Fruit fly (Drosophila melanogaster) Kc167 (cell line): ENCODE measurements around the gene CG10713.

Experiments
- Myc ChIP-seq: fragments of >200 bp; optimal IDR thresholded peaks from 2 replicates; lab custom pipeline; 2017; ENCODE audit warnings: missing external identifiers
- Sin3A ChIP-seq: fragments of >200 bp; optimal IDR thresholded peaks from 2 replicates; lab custom pipeline; 2018; ENCODE audit warnings: missing external identifiers
- h ChIP-seq: fragments of >200 bp; optimal IDR thresholded peaks from 3 replicates; lab custom pipeline; 2018; ENCODE audit warnings: missing external identifiers
- insv ChIP-seq: fragments of >200 bp; optimal IDR thresholded peaks from 3 replicates; lab custom pipeline; 2018; ENCODE audit warnings: missing external identifiers
- psq ChIP-seq: fragments of >200 bp; optimal IDR thresholded peaks from 2 replicates; lab custom pipeline; 2017; ENCODE audit warnings: missing external identifiers
- ttk ChIP-seq: sonication (Bioruptor generic); optimal IDR thresholded peaks from 2 replicates; lab custom pipeline; 2017; ENCODE audit warnings: missing external identifiers

CG10713 gene

DNA sequence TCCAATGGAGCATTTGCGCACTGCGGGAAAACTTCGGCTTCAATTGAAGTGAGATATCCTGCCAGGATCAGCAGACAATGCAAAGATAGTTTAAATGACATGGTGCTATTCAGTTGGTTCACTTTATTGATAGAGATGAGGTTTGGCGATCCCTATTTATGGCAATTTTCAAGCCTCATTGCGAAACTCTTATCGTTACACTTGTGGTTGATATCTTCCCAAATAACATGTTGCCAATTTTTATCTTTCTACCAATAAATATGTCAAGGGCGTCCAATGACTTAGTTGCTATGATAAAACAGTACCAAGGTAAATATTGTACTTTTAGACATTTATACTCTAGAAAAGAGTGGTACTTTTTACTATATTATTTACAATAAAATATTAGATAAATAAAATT lies 11.0 kb downstream of the CG10713 start, which contains the start of gene CG33263:
CG33263 (minus strand) TSS at position 101 of the 400 bp plus-strand sequence.
- TF ChIP-seq Myc, result no peak

DNA sequence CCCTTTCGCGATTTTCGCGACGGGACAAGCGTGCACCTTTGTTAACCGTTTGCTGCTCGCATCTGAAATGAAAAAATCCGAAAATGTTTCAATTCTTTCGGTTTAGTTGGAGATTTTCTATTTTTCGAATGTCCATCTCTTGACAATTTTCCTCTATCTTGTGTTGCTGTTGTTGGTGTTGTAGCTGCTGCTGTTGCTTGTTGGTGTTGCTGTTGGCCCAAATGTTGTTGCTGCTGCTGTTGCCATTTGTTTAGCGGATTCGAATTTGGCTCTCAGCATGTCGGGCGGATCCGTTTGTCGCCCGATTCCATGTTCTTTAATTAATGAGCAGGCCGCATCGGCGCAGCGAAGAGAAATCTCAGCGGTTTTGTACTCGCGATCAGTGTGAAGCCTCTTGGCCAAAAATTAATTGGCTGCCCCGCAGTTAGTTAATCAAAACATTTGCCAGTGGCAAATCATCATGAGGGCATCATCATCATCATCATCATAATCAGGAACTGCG lies 12.7 kb downstream of the CG10713 start, which contains the start of gene CG32121:
CG32121 (minus strand) TSS at position 51 of the 502 bp plus-strand sequence.
- no peak for TF ChIP-seq h

DNA sequence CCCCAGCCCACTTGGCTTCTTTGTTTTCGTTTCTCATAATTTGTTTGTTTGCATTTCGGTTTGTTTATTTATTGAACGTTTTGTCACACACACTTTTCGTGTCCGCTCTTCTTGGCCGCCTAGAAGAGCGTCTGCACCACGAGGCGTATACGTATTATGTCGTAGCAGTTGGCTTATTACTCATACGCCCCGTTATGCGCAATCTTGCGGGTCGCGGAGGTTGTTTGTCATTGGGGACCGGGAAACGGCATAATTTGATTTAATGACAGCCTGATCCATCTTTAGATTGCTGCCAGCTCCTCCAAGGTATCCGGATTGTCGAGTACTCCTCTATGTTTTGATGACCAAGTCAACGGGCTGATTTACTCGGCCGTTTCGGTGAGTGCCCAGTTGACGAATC lies 14.8 kb downstream of the CG10713 start:
- TF ChIP-seq ttk (no peak), Sin3A (no peak), insv (no peak), psq (lab: Kevin White, UChicago) (no peak), h (no peak), Myc (no peak)

DNA sequence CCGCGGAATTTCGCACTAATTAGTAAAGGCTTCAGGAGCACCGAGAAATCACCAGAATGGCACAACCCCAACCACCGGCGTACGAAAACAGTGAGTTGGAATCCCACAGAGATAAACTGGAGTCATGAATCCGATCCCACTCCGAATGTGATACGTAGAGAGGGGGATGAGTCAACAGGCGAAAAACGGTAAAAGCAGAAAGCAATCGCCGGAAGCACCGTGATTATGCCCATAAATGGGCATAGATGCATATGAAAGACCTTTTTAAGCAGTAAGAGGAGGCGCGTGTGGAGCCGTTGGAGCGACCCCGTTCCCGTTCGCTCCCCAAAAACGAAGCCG lies 22.2 kb downstream of the CG10713 start:
- TF ChIP-seq Sin3A (no peak), h (no peak), insv (no peak), psq (lab: Kevin White, UChicago) (no peak), ttk (no peak), Myc (no peak)

- TF ChIP-seq h, result no peak
- no peak for TF ChIP-seq insv
- no peak for TF ChIP-seq psq (lab: Kevin White, UChicago)
- TF ChIP-seq Sin3A, result no peak
- no peak for TF ChIP-seq ttk
- TF ChIP-seq Myc, result no peak
Observed at dm6 chr3L:13412200-13412885, 22.7 kb downstream of the CG10713 start, which contains the start of the genes CG10222 and flr. Gene CG10222, minus strand, starts transcription at chr3L:13412453. Gene flr, plus strand, starts transcription at chr3L:13412843.

DNA sequence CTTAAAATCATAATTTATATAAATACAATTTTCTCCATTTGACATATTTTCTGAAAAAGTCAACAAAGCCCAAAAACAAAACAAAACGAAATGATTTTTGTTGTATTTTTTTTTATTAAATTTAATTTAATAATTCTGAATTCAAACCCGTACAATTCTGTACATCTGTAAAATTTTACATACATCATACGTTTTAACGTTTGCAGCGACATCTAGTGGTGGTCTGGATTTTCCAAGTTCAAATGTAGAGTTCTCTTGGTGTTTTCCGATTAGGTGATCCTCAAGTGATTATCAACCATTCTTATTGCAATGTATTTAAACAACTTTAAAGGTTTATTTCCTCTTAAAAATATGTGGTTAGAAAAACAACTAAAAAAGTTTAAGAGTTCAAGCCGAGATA lies 24.0 kb downstream of the CG10713 start:
- TF ChIP-seq psq (lab: Kevin White, UChicago) (no peak), insv (no peak), Sin3A (no peak), ttk (no peak), Myc (no peak), h (no peak)

- TF ChIP-seq insv, result no peak
- no peak for TF ChIP-seq h
- no peak for TF ChIP-seq ttk
- TF ChIP-seq psq (lab: Kevin White, UChicago), result no peak
- no peak for TF ChIP-seq Myc
- no peak for TF ChIP-seq Sin3A
Observed at dm6 chr3L:13409809-13410521, 25.1 kb downstream of the CG10713 start.

DNA sequence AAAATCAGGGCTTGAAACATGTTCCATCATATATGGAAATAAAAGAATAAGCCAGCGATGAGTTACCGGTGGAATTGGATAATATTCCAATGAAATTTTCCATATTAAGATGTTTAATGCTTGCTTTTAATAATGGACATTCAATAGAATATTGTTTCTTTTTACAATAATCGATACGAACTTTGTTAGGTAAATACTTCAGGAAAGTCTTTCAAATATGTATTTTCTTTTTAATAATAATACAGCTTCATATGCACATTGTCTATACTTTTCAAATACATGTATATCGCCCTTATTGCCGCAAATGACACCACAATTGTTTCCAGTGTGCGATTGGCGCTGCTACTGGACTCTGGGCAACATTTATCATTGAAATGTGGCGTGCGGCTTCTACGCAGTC lies 28.2 kb downstream of the CG10713 start:
- TF ChIP-seq h (no peak), Sin3A (no peak), ttk (no peak), psq (lab: Kevin White, UChicago) (no peak), insv (no peak), Myc (no peak)

- TF ChIP-seq insv (no peak), psq (lab: Kevin White, UChicago) (no peak), ttk (no peak), Sin3A (no peak), Myc (no peak), h (no peak)
Observed at dm6 chr3L:13403141-13403867, 31.7 kb downstream of the CG10713 start.

DNA sequence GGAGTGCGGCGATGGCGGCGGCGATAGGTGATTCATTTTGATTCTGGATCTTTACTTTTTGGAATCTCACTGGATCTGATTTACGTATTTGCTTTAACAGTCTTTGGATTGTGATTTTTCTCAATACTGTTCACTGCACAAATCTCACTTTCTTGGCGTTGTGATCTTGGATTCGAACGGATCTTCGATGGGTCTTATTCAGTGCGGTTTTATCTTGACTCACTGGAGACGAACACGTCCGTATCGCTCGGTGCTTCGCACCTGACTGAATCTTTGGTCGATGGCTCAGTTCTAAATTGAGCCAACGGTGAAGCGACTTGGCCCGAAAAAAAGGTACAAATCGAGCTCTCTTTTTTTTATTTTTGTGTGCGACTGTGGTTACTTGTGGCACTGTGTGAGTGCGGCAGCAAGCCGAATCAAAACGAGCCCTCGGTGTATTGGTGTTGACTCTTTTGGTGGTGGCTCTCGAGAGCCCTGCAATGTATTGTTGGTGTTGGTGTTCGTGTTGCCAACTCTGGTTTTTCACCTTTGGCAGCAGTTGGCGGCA lies 34.1 kb downstream of the CG10713 start, which contains the start of gene sens:
sens (minus strand) TSS at position 254 of the 547 bp plus-strand sequence.
- TF ChIP-seq Myc, result no peak
- TF ChIP-seq Sin3A, result no peak
- TF ChIP-seq insv, result no peak
- TF ChIP-seq h, result no peak
- no peak for TF ChIP-seq ttk
- TF ChIP-seq psq (lab: Kevin White, UChicago), result no peak

DNA sequence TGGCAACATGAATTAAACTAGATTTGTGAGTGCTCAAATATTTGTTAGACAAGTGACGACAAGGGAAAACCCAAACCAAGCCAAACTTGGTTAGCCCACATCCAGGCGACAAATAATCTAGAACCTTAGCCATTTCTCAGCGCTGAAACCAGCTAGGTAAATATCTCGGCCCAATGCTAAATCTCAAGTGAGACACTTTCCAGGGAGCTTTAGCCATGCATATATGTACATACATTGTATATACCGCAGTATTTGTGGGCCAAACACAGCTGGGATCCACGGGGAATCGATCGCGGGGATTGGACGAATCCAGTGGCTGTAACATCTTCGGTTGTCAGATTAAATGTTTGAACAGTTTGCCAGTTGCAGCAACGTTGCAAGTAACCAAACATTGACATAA lies 37.4 kb downstream of the CG10713 start:
- TF ChIP-seq insv, result no peak

- no peak for TF ChIP-seq h
- no peak for TF ChIP-seq psq (lab: Kevin White, UChicago)
- no peak for TF ChIP-seq Sin3A
- TF ChIP-seq Myc, result no peak
- TF ChIP-seq insv, result no peak
- no peak for TF ChIP-seq ttk
Observed at dm6 chr3L:13393538-13393937, 41.5 kb downstream of the CG10713 start.

DNA sequence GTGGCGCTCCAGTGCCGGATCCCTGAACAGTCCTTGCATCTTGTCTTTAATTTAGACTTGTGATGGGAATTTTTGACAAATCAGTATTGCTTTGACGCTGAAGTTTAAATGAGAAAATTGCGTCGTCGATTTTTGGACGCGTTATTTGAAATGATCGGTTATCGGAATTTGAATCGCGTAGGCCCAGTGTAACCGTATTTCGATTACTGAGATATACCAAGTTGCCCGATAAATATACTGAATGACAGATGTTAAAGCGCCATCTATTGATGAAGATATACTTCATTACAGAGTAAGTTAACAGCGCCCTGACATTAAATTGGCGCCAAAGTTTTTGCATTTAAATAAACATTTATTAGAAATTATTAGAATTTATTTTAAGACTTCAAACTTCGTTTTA lies 45.2 kb downstream of the CG10713 start, which contains the start of gene Poc1:
Poc1 (minus strand) TSS at position 173 of the 400 bp plus-strand sequence.
- TF ChIP-seq ttk (no peak), Sin3A (no peak), Myc (no peak), insv (no peak)

- no peak for TF ChIP-seq Sin3A
- no peak for TF ChIP-seq h
- TF ChIP-seq ttk, result no peak
Observed at dm6 chr3L:13387608-13388007, 47.4 kb downstream of the CG10713 start, which contains the start of gene CG10171. Gene CG10171, minus strand, starts transcription at chr3L:13387907.
